Fruit fly (Drosophila melanogaster): ENCODE measurements around the gene CG43291.
A peak's percentile ranks its signal among the peaks of the same experiment; 100 is the strongest.

The CG43291 gene

dm6 chr3R:14283042-14283626, 38.7 kb upstream of the CG43291 start (continued):
- TF ChIP-seq Hr4 (GFP tag; optimal IDR thresholded peaks at IDR 0.05) (peak; percentile 90), CG32006 (GFP tag; optimal IDR thresholded peaks at IDR 0.05) (peak; percentile 91), achi (GFP tag; optimal IDR thresholded peaks at IDR 0.05) (peak; percentile 74), CG8632 (GFP tag; optimal IDR thresholded peaks at IDR 0.05) (peak; percentile 77), vri (GFP tag; optimal IDR thresholded peaks at IDR 0.05) (peak; percentile 58), dac (GFP tag; optimal IDR thresholded peaks at IDR 0.05) (peak; percentile 66), CG16779 (tag; optimal IDR thresholded peaks at IDR 0.05) (no peak), topi (GFP tag; optimal IDR thresholded peaks at IDR 0.05) (peak; percentile 84), CG8119 (GFP tag; IDR thresholded peaks at IDR 0.05) (no peak), spab (GFP tag; optimal IDR thresholded peaks at IDR 0.05) (no peak), Eip78C (GFP tag) (peak; percentile 97), Hr39 (GFP tag; optimal IDR thresholded peaks at IDR 0.05) (peak; percentile 91), CG11902 (GFP tag; optimal IDR thresholded peaks at IDR 0.05) (peak; percentile 37), CG8319 (GFP tag; optimal IDR thresholded peaks at IDR 0.05) (peak; percentile 45)

- TF ChIP-seq Hr38 (GFP tag; optimal IDR thresholded peaks at IDR 0.05): no peak
- TF ChIP-seq Eip93F (GFP tag; optimal IDR thresholded peaks at IDR 0.05): no peak
- TF ChIP-seq svp (GFP tag): no peak
- 0 out of 3 replicates have a peak, but pooled peaks have one; percentile 9 for TF ChIP-seq CG6163 (GFP tag; IDR thresholded peaks at IDR 0.05)
- TF ChIP-seq fkh (GFP tag; optimal IDR thresholded peaks at IDR 0.05): no peak
- peak; percentile 23; the same call in 2 of the 3 replicates for TF ChIP-seq eg (GFP tag; IDR thresholded peaks at IDR 0.05)
- TF ChIP-seq CG10669 (GFP tag; optimal IDR thresholded peaks at IDR 0.05): no peak
- no peak for TF ChIP-seq CG11762 (GFP tag; optimal IDR thresholded peaks at IDR 0.05; ENCODE audit: insufficient read depth)
- peak; percentile 67 for TF ChIP-seq Eip78C (GFP tag)
- no peak for TF ChIP-seq CG31627 (GFP tag; optimal IDR thresholded peaks at IDR 0.05)
- no peak for TF ChIP-seq CG7368 (GFP tag; optimal IDR thresholded peaks at IDR 0.05)
- TF ChIP-seq cyc (GFP tag; optimal IDR thresholded peaks at IDR 0.05): no peak
- TF ChIP-seq CG3032 (tag; optimal IDR thresholded peaks at IDR 0.05): no peak
- TF ChIP-seq OdsH (GFP tag; optimal IDR thresholded peaks at IDR 0.05): peak; percentile 22
- TF ChIP-seq Gug (GFP tag; IDR thresholded peaks at IDR 0.05): no peak
- TF ChIP-seq pdm3 (GFP tag; optimal IDR thresholded peaks at IDR 0.05): no peak
- TF ChIP-seq CG8632 (GFP tag; optimal IDR thresholded peaks at IDR 0.05): no peak
- TF ChIP-seq fd85E (GFP tag; optimal IDR thresholded peaks at IDR 0.05): no peak
- no peak for TF ChIP-seq vri (GFP tag; optimal IDR thresholded peaks at IDR 0.05)
- no peak for TF ChIP-seq acj6 (GFP tag; optimal IDR thresholded peaks at IDR 0.05)
- no peak for TF ChIP-seq Sox15 (GFP tag; optimal IDR thresholded peaks at IDR 0.05)
- no peak for TF ChIP-seq Sox102F (GFP tag; optimal IDR thresholded peaks at IDR 0.05)
- no peak for TF ChIP-seq achi (GFP tag; optimal IDR thresholded peaks at IDR 0.05)
- no peak for TF ChIP-seq spab (GFP tag; optimal IDR thresholded peaks at IDR 0.05)
- TF ChIP-seq CG32006 (GFP tag; optimal IDR thresholded peaks at IDR 0.05): peak; percentile 4
- TF ChIP-seq CG11294 (GFP tag; IDR thresholded peaks at IDR 0.05): no peak
- TF ChIP-seq dac (GFP tag; optimal IDR thresholded peaks at IDR 0.05): no peak
- no peak for TF ChIP-seq CG4318 (GFP tag; optimal IDR thresholded peaks at IDR 0.05)
- TF ChIP-seq dsx (GFP tag; optimal IDR thresholded peaks at IDR 0.05; ENCODE audit: poor library complexity, severe bottlenecking): peak; percentile 18
- TF ChIP-seq Met (GFP tag; optimal IDR thresholded peaks at IDR 0.05): no peak
- TF ChIP-seq Hr4 (GFP tag; optimal IDR thresholded peaks at IDR 0.05): peak; percentile 1
- TF ChIP-seq CG6854 (GFP tag; optimal IDR thresholded peaks at IDR 0.05): no peak
- TF ChIP-seq CG34406 (GFP tag; optimal IDR thresholded peaks at IDR 0.05): no peak
- peak; percentile 52; the same call in 1 of the 2 replicates for TF ChIP-seq CG15336 (GFP tag; IDR thresholded peaks at IDR 0.05)
- no peak for TF ChIP-seq fd59A (GFP tag; optimal IDR thresholded peaks at IDR 0.05)
- no peak for TF ChIP-seq CG9139 (GFP tag; optimal IDR thresholded peaks at IDR 0.05)
- TF ChIP-seq CG11902 (GFP tag; optimal IDR thresholded peaks at IDR 0.05): no peak
- TF ChIP-seq CG3919 (GFP tag; optimal IDR thresholded peaks at IDR 0.05): no peak
- no peak for TF ChIP-seq CG10631 (GFP tag; optimal IDR thresholded peaks at IDR 0.05)
- no peak for TF ChIP-seq CG6792 (GFP tag; optimal IDR thresholded peaks at IDR 0.05)
- TF ChIP-seq CG8119 (GFP tag; IDR thresholded peaks at IDR 0.05): peak; percentile 31; the same call in 2 of the 3 replicates
- no peak for TF ChIP-seq CG1621 (tag; optimal IDR thresholded peaks at IDR 0.05)
- TF ChIP-seq Lpt (GFP tag; optimal IDR thresholded peaks at IDR 0.05): no peak
Observed at dm6 chr3R:14282215-14283041, 38.0 kb upstream of the CG43291 start.
